Fruit fly (Drosophila melanogaster): ENCODE measurements around the gene Gtpx.

DNA sequence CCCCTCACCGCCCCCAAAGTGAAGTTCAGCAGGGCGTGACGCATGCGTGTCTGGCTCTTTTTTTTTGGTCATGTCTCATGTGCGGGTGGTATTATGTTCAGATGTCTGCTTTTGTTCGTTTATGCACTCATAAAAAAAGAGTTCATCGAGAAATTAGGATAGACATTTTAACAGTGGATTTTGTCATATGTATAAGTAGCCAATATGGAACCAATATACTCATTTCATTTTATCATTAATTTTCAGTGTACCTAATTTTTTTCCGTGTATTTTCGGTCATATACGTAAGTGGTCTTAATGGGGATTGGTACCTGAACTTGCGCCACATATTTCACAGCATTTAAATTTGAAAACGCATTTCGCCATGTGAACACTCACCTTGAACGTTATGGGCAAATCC is 25.7 kb upstream of the Gtpx start:
- peak; percentile 35 for TF ChIP-seq Ets21C (GFP tag; optimal IDR thresholded peaks at IDR 0.05)
- TF ChIP-seq dac (GFP tag; optimal IDR thresholded peaks at IDR 0.05) = no peak
- peak; percentile 59 for TF ChIP-seq Hr39 (GFP tag; optimal IDR thresholded peaks at IDR 0.05)
- TF ChIP-seq OdsH (GFP tag; optimal IDR thresholded peaks at IDR 0.05) = peak; percentile 39
- no peak for TF ChIP-seq Eip93F (GFP tag; optimal IDR thresholded peaks at IDR 0.05)
- TF ChIP-seq Gug (GFP tag; IDR thresholded peaks at IDR 0.05) = no peak
- TF ChIP-seq Met (GFP tag; optimal IDR thresholded peaks at IDR 0.05) = peak; percentile 62
- TF ChIP-seq CG7368 (GFP tag; optimal IDR thresholded peaks at IDR 0.05) = peak; percentile 42
